Worm (Caenorhabditis elegans) whole organism, late embryonic: ENCODE measurements around the gene K04G7.1.

Experiments used
- C08G9.2 ChIP-seq: sonication (generic microtip); optimal IDR thresholded peaks from 2 replicates; lab custom pipeline; 2016; ENCODE audit warnings: mild to moderate bottlenecking, missing genetic modification characterization, moderate library complexity, missing compliant biosample characterization
- hlh-30 ChIP-seq: sonication (generic microtip); optimal IDR thresholded peaks from 2 replicates; lab custom pipeline; 2017; ENCODE audit warnings: antibody characterized with exemption, missing genetic modification characterization, missing compliant biosample characterization; ENCODE audit not compliant: insufficient read depth
- rnt-1 ChIP-seq: sonication (generic microtip); optimal IDR thresholded peaks from 2 replicates; lab custom pipeline; 2016; ENCODE audit warnings: missing genetic modification characterization, missing compliant biosample characterization

DNA sequence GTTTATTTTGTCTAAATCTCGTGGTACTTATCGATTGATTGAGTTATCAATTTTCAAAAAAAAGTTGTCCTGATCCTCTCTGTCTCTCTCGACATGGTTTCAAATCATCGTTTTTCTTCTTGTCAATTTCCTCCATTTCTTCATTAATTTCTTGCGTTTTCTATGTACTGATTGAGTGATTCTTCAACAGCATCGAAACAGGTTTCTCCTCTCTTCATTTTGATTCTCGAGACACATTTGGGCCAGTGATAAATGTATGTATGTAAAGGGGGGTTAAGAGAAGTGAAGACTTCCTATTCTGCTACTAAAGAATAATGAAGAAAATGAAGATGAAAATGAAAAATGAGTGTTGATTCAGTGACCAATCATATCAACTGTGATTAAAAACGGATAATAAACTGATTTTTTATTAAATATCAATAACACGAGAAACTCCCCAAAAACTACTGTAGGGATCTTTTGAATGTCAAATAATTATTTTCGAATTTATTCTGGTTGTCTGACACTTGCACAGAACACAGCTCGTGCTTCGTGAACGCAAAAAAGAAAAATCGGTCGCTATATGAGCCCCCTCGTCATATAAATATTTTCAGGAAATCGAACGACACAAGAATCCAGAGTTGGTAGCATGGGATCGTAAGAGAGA lies 40.7 kb downstream of the K04G7.1 start:
- no peak for TF ChIP-seq hlh-30 (tag; lab: Kevin White, UChicago)
- TF ChIP-seq C08G9.2 = no peak
- TF ChIP-seq rnt-1 (tag; lab: Kevin White, UChicago) = no peak
